Fruit fly (Drosophila melanogaster) whole organism, adult: ENCODE measurements around the gene CG33514.

ENCODE experiments used
- CG11617 ChIP-seq: fragments of 200-800 bp; sonication (Bioruptor generic); optimal IDR thresholded peaks from 2 replicates; lab custom pipeline; 2017; ENCODE audit warnings: mild to moderate bottlenecking, missing biosample characterization, missing genetic modification reagents, missing genetic modification characterization
- CG12768 ChIP-seq: fragments of 200-800 bp; sonication (Bioruptor generic); optimal IDR thresholded peaks from 2 replicates; lab custom pipeline; 2017; ENCODE audit warnings: missing biosample characterization, missing genetic modification characterization, mild to moderate bottlenecking, moderate library complexity, missing genetic modification reagents
- CG14711 ChIP-seq: fragments of 200-800 bp; sonication (Bioruptor generic); optimal IDR thresholded peaks from 2 replicates; lab custom pipeline; 2018; ENCODE audit warnings: missing biosample characterization, mild to moderate bottlenecking, missing genetic modification characterization, moderate library complexity
- CG1620 ChIP-seq: fragments of 200-800 bp; sonication (Bioruptor generic); optimal IDR thresholded peaks from 2 replicates; lab custom pipeline; 2016; ENCODE audit warnings: missing biosample characterization, missing genetic modification characterization
- CG33017 ChIP-seq: fragments of 200-800 bp; sonication (Bioruptor generic); optimal IDR thresholded peaks from 2 replicates; lab custom pipeline; 2018; ENCODE audit warnings: missing biosample characterization, mild to moderate bottlenecking, missing genetic modification characterization, moderate library complexity
- CG5204 ChIP-seq: fragments of 200-800 bp; sonication (Bioruptor generic); optimal IDR thresholded peaks from 2 replicates; lab custom pipeline; 2016; ENCODE audit warnings: missing biosample characterization, missing genetic modification characterization
- CG7045 ChIP-seq: fragments of 200-800 bp; sonication (Bioruptor generic); optimal IDR thresholded peaks from 2 replicates; lab custom pipeline; 2017; ENCODE audit warnings: missing biosample characterization, mild to moderate bottlenecking, missing genetic modification characterization
- CG7101 ChIP-seq: fragments of 200-800 bp; sonication (Bioruptor generic); optimal IDR thresholded peaks from 2 replicates; lab custom pipeline; 2018; ENCODE audit warnings: missing biosample characterization, mild to moderate bottlenecking, missing genetic modification characterization, moderate library complexity
- Clk ChIP-seq: fragments of 200-800 bp; sonication (Bioruptor generic); optimal IDR thresholded peaks from 2 replicates; lab custom pipeline; 2017; ENCODE audit warnings: missing biosample characterization, missing genetic modification characterization
- Crg-1 ChIP-seq: fragments of 200-800 bp; sonication (Bioruptor generic); optimal IDR thresholded peaks from 2 replicates; lab custom pipeline; 2016; ENCODE audit warnings: missing biosample characterization, missing genetic modification characterization
- Hr96 ChIP-seq: fragments of 200-800 bp; sonication (Bioruptor generic); optimal IDR thresholded peaks from 2 replicates; lab custom pipeline; 2016; ENCODE audit warnings: missing biosample characterization, missing genetic modification characterization
- Mnt ChIP-seq: fragments of 200-800 bp; sonication (Bioruptor generic); optimal IDR thresholded peaks from 2 replicates; lab custom pipeline; 2016; ENCODE audit warnings: missing biosample characterization, mild to moderate bottlenecking, missing genetic modification characterization
- bab1 ChIP-seq: fragments of 200-800 bp; sonication (Bioruptor generic); optimal IDR thresholded peaks from 3 replicates; lab custom pipeline; 2019; ENCODE audit warnings: missing biosample characterization, mild to moderate bottlenecking, missing genetic modification characterization, moderate library complexity
- cic ChIP-seq: fragments of 200-800 bp; sonication (Bioruptor generic); optimal IDR thresholded peaks from 2 replicates; lab custom pipeline; 2017; ENCODE audit warnings: missing biosample characterization, mild to moderate bottlenecking, missing genetic modification characterization, moderate library complexity
- cnc ChIP-seq, 2 experiments: fragments of >200 bp; optimal IDR thresholded peaks; 2 replicates each; lab custom pipeline; 2017
- kay ChIP-seq: fragments of 200-800 bp; sonication (Bioruptor generic); peaks from one replicate; lab custom pipeline; 2016; ENCODE audit warnings: missing biosample characterization, missing genetic modification characterization, borderline replicate concordance
- ovo ChIP-seq: fragments of 200-800 bp; sonication (Bioruptor generic); optimal IDR thresholded peaks from 2 replicates; lab custom pipeline; 2016; ENCODE audit warnings: missing biosample characterization, missing genetic modification characterization
- pad ChIP-seq: fragments of 200-800 bp; sonication (Bioruptor generic); optimal IDR thresholded peaks from 3 replicates; lab custom pipeline; 2017; ENCODE audit warnings: missing biosample characterization, missing genetic modification characterization, mild to moderate bottlenecking, moderate library complexity, missing genetic modification reagents
- tj ChIP-seq: fragments of 200-800 bp; sonication (Bioruptor generic); optimal IDR thresholded peaks from 3 replicates; lab custom pipeline; 2017; ENCODE audit warnings: missing biosample characterization, mild to moderate bottlenecking, missing genetic modification characterization, moderate library complexity
- toe ChIP-seq: fragments of 200-800 bp; sonication (Bioruptor generic); optimal IDR thresholded peaks from 2 replicates; lab custom pipeline; 2016; ENCODE audit warnings: missing biosample characterization, missing genetic modification characterization

Gene CG33514

dm6 chr3L:4377496-4377895 lies 12.3 kb downstream of the CG33514 start:
- TF ChIP-seq CG7045 (GFP tag; lab: Kevin White, UChicago) = no peak
- no peak for TF ChIP-seq tj (GFP tag; lab: Kevin White, UChicago)
- no peak for TF ChIP-seq pad
- TF ChIP-seq cnc (optimal IDR thresholded peaks at IDR 0.05; lab: Kevin White, UChicago) = no peak
- no peak for TF ChIP-seq ovo (GFP tag; lab: Kevin White, UChicago)
- no peak for TF ChIP-seq CG7101 (tag; lab: Kevin White, UChicago)

dm6 chr3L:4378895-4379294 lies 13.7 kb downstream of the CG33514 start:
- TF ChIP-seq bab1 (GFP tag; lab: Kevin White, UChicago) (no peak), CG11617 (no peak)

- no peak for TF ChIP-seq CG11617
- no peak for TF ChIP-seq cic
- no peak for TF ChIP-seq kay (GFP tag; lab: Kevin White, UChicago)
- peak; percentile 87 for TF ChIP-seq Mnt (GFP tag; lab: Kevin White, UChicago)
- no peak for TF ChIP-seq Crg-1 (GFP tag; lab: Kevin White, UChicago)
- no peak for TF ChIP-seq toe (GFP tag; lab: Kevin White, UChicago)
These were observed 15.0 kb downstream of the CG33514 start, which contains the start of gene DopEcR for dm6 chr3L:4380231-4380645. DopEcR (minus strand) TSS chr3L:4380387.

- TF ChIP-seq CG11617 (no peak), Hr96 (no peak)
These were observed 16.3 kb downstream of the CG33514 start, which contains the start of gene CG32240 for dm6 chr3L:4381529-4381928. CG32240 (minus strand) TSS chr3L:4381629.

dm6 chr3L:4382581-4382980 lies 17.3 kb downstream of the CG33514 start:
- TF ChIP-seq CG12768 (GFP tag; lab: Kevin White, UChicago) (no peak), CG1620 (no peak), tj (GFP tag; lab: Kevin White, UChicago) (no peak), CG5204 (GFP tag; lab: Kevin White, UChicago) (no peak), CG33017 (tag; lab: Kevin White, UChicago) (no peak), CG14711 (tag; lab: Kevin White, UChicago) (no peak), kay (GFP tag; lab: Kevin White, UChicago) (no peak), Crg-1 (GFP tag; lab: Kevin White, UChicago) (no peak), CG11617 (no peak), toe (GFP tag; lab: Kevin White, UChicago) (no peak), ovo (GFP tag; lab: Kevin White, UChicago) (no peak)

- TF ChIP-seq tj (GFP tag; lab: Kevin White, UChicago) (no peak), cnc (optimal IDR thresholded peaks at IDR 0.05; lab: Kevin White, UChicago) (no peak), Hr96 (no peak), cic (no peak), CG5204 (GFP tag; lab: Kevin White, UChicago) (no peak), CG7045 (GFP tag; lab: Kevin White, UChicago) (no peak), ovo (GFP tag; lab: Kevin White, UChicago) (no peak), Clk (GFP tag; lab: Kevin White, UChicago) (no peak), CG33017 (tag; lab: Kevin White, UChicago) (no peak), Crg-1 (GFP tag; lab: Kevin White, UChicago) (no peak), toe (GFP tag; lab: Kevin White, UChicago) (no peak), CG12768 (GFP tag; lab: Kevin White, UChicago) (no peak), Mnt (GFP tag; lab: Kevin White, UChicago) (no peak), CG14711 (tag; lab: Kevin White, UChicago) (no peak), pad (no peak), CG11617 (no peak), CG1620 (no peak), kay (GFP tag; lab: Kevin White, UChicago) (no peak)
These were observed 17.9 kb downstream of the CG33514 start for dm6 chr3L:4383104-4383503.

- TF ChIP-seq CG5204 (GFP tag; lab: Kevin White, UChicago) = no peak
- TF ChIP-seq bab1 (GFP tag; lab: Kevin White, UChicago) = no peak
- no peak for TF ChIP-seq Hr96
- TF ChIP-seq Mnt (GFP tag; lab: Kevin White, UChicago) = no peak
- no peak for TF ChIP-seq CG11617
- no peak for TF ChIP-seq tj (GFP tag; lab: Kevin White, UChicago)
- no peak for TF ChIP-seq CG14711 (tag; lab: Kevin White, UChicago)
These were observed 18.5 kb downstream of the CG33514 start for dm6 chr3L:4383543-4384325.

- TF ChIP-seq CG5204 (GFP tag; lab: Kevin White, UChicago) = no peak
- TF ChIP-seq Hr96 = no peak
- no peak for TF ChIP-seq bab1 (GFP tag; lab: Kevin White, UChicago)
- no peak for TF ChIP-seq Crg-1 (GFP tag; lab: Kevin White, UChicago)
- TF ChIP-seq tj (GFP tag; lab: Kevin White, UChicago) = no peak
- no peak for TF ChIP-seq cnc (optimal IDR thresholded peaks at IDR 0.05; lab: Kevin White, UChicago)
- no peak for TF ChIP-seq CG14711 (tag; lab: Kevin White, UChicago)
- TF ChIP-seq toe (GFP tag; lab: Kevin White, UChicago) = no peak
- no peak for TF ChIP-seq cic
- TF ChIP-seq kay (GFP tag; lab: Kevin White, UChicago) = no peak
- TF ChIP-seq CG11617 = no peak
- no peak for TF ChIP-seq CG7101 (tag; lab: Kevin White, UChicago)
- no peak for TF ChIP-seq CG1620
- TF ChIP-seq pad = no peak
- TF ChIP-seq CG33017 (tag; lab: Kevin White, UChicago) = no peak
- TF ChIP-seq CG7045 (GFP tag; lab: Kevin White, UChicago) = no peak
- TF ChIP-seq CG12768 (GFP tag; lab: Kevin White, UChicago) = no peak
- no peak for TF ChIP-seq Mnt (GFP tag; lab: Kevin White, UChicago)
These were observed 19.1 kb downstream of the CG33514 start, which contains the start of gene slow for dm6 chr3L:4384326-4384662. slow (plus strand) TSS chr3L:4384442.
